Worm (Caenorhabditis elegans) whole organism, L4 larva: ENCODE measurements around the gene K10D2.8.

Experiments used
- Y48G9A.11 ChIP-seq: fragments of 200-800 bp; sonication (Bioruptor generic); IDR thresholded peaks from 2 replicates; pipeline ENCODE4 v1.3.6; 2022; ENCODE audit warnings: missing genetic modification reagents, missing genetic modification characterization, missing compliant biosample characterization
- ceh-44 ChIP-seq: fragments of 200-800 bp; sonication (Bioruptor generic); IDR thresholded peaks from 2 replicates; pipeline ENCODE4 v1.3.6; 2022; ENCODE audit warnings: missing genetic modification reagents, missing genetic modification characterization, missing compliant biosample characterization
- daf-12 ChIP-seq: fragments of 150-350 bp; optimal IDR thresholded peaks from 2 replicates; lab custom pipeline; 2014; ENCODE audit warnings: missing biosample characterization, missing genetic modification reagents, missing genetic modification characterization
- dpl-1 ChIP-seq: fragments of 150-350 bp; optimal IDR thresholded peaks from 2 replicates; lab custom pipeline; 2014; ENCODE audit warnings: missing biosample characterization, missing genetic modification reagents, missing genetic modification characterization
- fos-1 ChIP-seq: fragments of 150-350 bp; optimal IDR thresholded peaks from 2 replicates; lab custom pipeline; 2014; ENCODE audit warnings: missing biosample characterization, missing genetic modification characterization
- mep-1 ChIP-seq: fragments of 150-350 bp; sonication (generic microtip); optimal IDR thresholded peaks from 3 replicates; lab custom pipeline; 2014; ENCODE audit warnings: missing biosample characterization, missing genetic modification characterization
- nhr-42 ChIP-seq: fragments of 200-800 bp; sonication (Bioruptor generic); IDR thresholded peaks from 2 replicates; pipeline ENCODE4 v1.3.6; 2022; ENCODE audit warnings: missing genetic modification characterization, missing compliant biosample characterization
- nhr-77 ChIP-seq: fragments of 150-350 bp; optimal IDR thresholded peaks from 2 replicates; lab custom pipeline; 2014; ENCODE audit warnings: missing biosample characterization, missing genetic modification characterization
- zip-11 ChIP-seq: fragments of 200-800 bp; sonication (Bioruptor generic); IDR thresholded peaks from 2 replicates; pipeline ENCODE4 v1.3.6; 2022; ENCODE audit warnings: missing genetic modification characterization, missing compliant biosample characterization

DNA sequence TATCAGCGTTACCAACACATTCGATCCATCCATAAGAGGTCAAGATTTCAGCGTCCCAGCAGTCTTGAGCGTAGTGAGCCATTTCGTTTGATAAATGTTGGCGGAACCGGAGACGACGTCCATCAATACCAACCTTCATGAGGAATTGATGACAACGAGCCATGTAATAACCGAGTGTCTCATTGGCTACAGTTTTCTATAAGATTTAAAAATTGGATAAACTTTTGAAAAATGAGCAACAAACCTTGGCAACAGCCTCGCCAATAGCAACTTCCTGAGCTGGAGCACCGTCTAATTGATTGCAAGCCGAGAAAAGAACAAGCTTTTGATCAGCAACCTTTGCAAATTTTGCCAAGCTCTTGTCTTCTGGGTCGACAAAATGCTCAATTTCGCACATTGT is 27.7 kb upstream of the K10D2.8 start:
- TF ChIP-seq daf-12 (tag; lab: Kevin White, UChicago) (no peak), nhr-77 (no peak), nhr-42 (GFP tag; lab: Robert Waterston, UW) (no peak), dpl-1 (GFP tag; lab: Kevin White, UChicago) (no peak), ceh-44 (GFP tag; lab: Robert Waterston, UW) (no peak), mep-1 (tag; lab: Kevin White, UChicago) (no peak), zip-11 (GFP tag; lab: Robert Waterston, UW) (no peak), Y48G9A.11 (GFP tag; lab: Robert Waterston, UW) (no peak), fos-1 (no peak)
